Fruit fly (Drosophila melanogaster) whole organism: ENCODE data around the gene CG32243.

Source experiments
- CG8478 ChIP-seq: fragments of >200 bp; optimal IDR thresholded peaks from 2 replicates; lab custom pipeline; 2018; ENCODE audit warnings: inconsistent platforms
- Dll ChIP-seq: fragments of >200 bp; optimal IDR thresholded peaks from 2 replicates; lab custom pipeline; 2017
- EcR ChIP-seq, 2 experiments: fragments of >200 bp; optimal IDR thresholded peaks; 2 replicates each; lab custom pipeline; 2017; ENCODE audit warnings: missing biosample characterization in 2 of 2, missing genetic modification characterization in 2 of 2, missing genetic modification reagents in 2 of 2
- pan ChIP-seq: fragments of >200 bp; optimal IDR thresholded peaks from 2 replicates; lab custom pipeline; 2017
- psq ChIP-seq: fragments of >200 bp; optimal IDR thresholded peaks from 2 replicates; lab custom pipeline; 2017
- usp ChIP-seq: fragments of >200 bp; optimal IDR thresholded peaks from 2 replicates; lab custom pipeline; 2017; ENCODE audit warnings: missing biosample characterization, missing genetic modification characterization, mixed read lengths

The CG32243 gene

dm6 chr3L:4493609-4494008 is 47.4 kb downstream of the CG32243 start:
- TF ChIP-seq pan (lab: Kevin White, UChicago) (no peak), Dll (no peak), usp (GFP tag; lab: Kevin White, UChicago) (no peak), CG8478 (no peak), psq (no peak), EcR (GFP tag; optimal IDR thresholded peaks at IDR 0.05; lab: Kevin White, UChicago) (no peak)

dm6 chr3L:4490702-4491243 is 50.3 kb downstream of the CG32243 start, which contains the start of gene CG13722:
TSS of gene CG13722 (minus strand) at chr3L:4490963.
- TF ChIP-seq usp (GFP tag; lab: Kevin White, UChicago) (no peak), EcR (GFP tag; optimal IDR thresholded peaks at IDR 0.05; lab: Kevin White, UChicago) (no peak), CG8478 (no peak), pan (lab: Kevin White, UChicago) (no peak), psq (no peak), Dll (no peak)

- no peak for TF ChIP-seq usp (GFP tag; lab: Kevin White, UChicago)
- no peak for TF ChIP-seq psq
- TF ChIP-seq EcR (GFP tag; optimal IDR thresholded peaks at IDR 0.05; lab: Kevin White, UChicago) = no peak
- TF ChIP-seq CG8478 = no peak
- no peak for TF ChIP-seq pan (lab: Kevin White, UChicago)
- no peak for TF ChIP-seq Dll
These were observed 51.6 kb downstream of the CG32243 start for dm6 chr3L:4489490-4489889.
